Worm (Caenorhabditis elegans): ENCODE results near the gene F13H8.12.

F13H8.12 gene

DNA sequence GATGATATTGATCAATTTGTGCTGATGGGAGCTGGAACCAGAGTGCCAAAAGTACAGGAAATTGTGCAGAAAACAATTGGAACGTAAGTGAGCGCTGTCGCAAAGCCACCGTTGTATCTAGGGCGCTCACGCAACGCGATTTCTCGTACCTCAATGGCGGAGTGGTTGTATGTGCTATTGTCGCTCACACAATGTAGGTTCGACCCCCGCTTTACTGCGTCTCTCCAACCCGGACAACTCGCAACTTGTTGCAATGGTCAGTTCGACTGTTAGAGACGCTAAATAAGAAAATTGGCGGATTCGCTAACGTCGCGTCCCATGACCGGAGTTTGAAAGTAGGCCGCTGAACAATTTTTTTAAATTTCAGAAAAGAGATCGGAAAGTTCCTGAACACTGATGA, 13.8 kb upstream of the F13H8.12 start (continued):
- peak; percentile 51; the same call in 1 of the 2 replicates for TF ChIP-seq zfp-3 (GFP tag; conservative IDR thresholded peaks at IDR 0.05)
- no peak for TF ChIP-seq aly-2 (tag; optimal IDR thresholded peaks at IDR 0.05)
- peak in 1 of 2 experiments; percentile 69; a peak in 1 of 4 replicates for TF ChIP-seq madf-5 (GFP tag; IDR thresholded peaks at IDR 0.05)
- peak; percentile 67 for TF ChIP-seq Y5F2A.4 (GFP tag; optimal IDR thresholded peaks at IDR 0.05)
- TF ChIP-seq php-3 (GFP tag; IDR thresholded peaks at IDR 0.05), result peak; percentile 67; the same call in 1 of the 2 replicates
- TF ChIP-seq nhr-28 (tag; optimal IDR thresholded peaks at IDR 0.05), result peak; percentile 3
- TF ChIP-seq skn-1 (tag; optimal IDR thresholded peaks at IDR 0.05), result no peak
- peak; percentile 30 for TF ChIP-seq nhr-48 (tag; optimal IDR thresholded peaks at IDR 0.05)
- TF ChIP-seq cey-2 (tag; optimal IDR thresholded peaks at IDR 0.05; ENCODE audit: borderline replicate concordance, insufficient read depth), result no peak
- TF ChIP-seq unc-39 (tag; optimal IDR thresholded peaks at IDR 0.05), result no peak
- TF ChIP-seq ztf-11 (tag; optimal IDR thresholded peaks at IDR 0.05), result no peak
- TF ChIP-seq nhr-11 (tag; optimal IDR thresholded peaks at IDR 0.05), result no peak
- no peak for TF ChIP-seq F37D6.2 (tag; optimal IDR thresholded peaks at IDR 0.05)
- peak; percentile 40 for TF ChIP-seq dpl-1 (GFP tag; optimal IDR thresholded peaks at IDR 0.05)
- TF ChIP-seq dmd-9 (GFP tag; IDR thresholded peaks at IDR 0.05), result 0 out of 2 replicates have a peak, but pooled peaks have one; percentile 35
- TF ChIP-seq egl-27 (tag; optimal IDR thresholded peaks at IDR 0.05), result no peak
- no peak for TF ChIP-seq nhr-237 (tag; optimal IDR thresholded peaks at IDR 0.05)
- no peak for TF ChIP-seq mdl-1 (tag; optimal IDR thresholded peaks at IDR 0.05)
- TF ChIP-seq lin-29 (GFP tag; IDR thresholded peaks at IDR 0.05), result no peak
- TF ChIP-seq attf-4 (tag; optimal IDR thresholded peaks at IDR 0.05), result no peak
- peak; percentile 59 for TF ChIP-seq aha-1 (tag)
- no peak for TF ChIP-seq nhr-102 (tag; optimal IDR thresholded peaks at IDR 0.05)
- TF ChIP-seq hmg-1.1 (GFP tag; IDR thresholded peaks at IDR 0.05), result peak; percentile 58
- TF ChIP-seq nhr-77 (tag; optimal IDR thresholded peaks at IDR 0.05), result no peak
- TF ChIP-seq T20F7.1 (GFP tag; optimal IDR thresholded peaks at IDR 0.05), result no peak
- TF ChIP-seq nhr-42 (GFP tag; IDR thresholded peaks at IDR 0.05), result no peak
- peak; percentile 31 for TF ChIP-seq rbr-2 (tag; optimal IDR thresholded peaks at IDR 0.05)
- TF ChIP-seq F26F4.8 (GFP tag; conservative IDR thresholded peaks at IDR 0.05), result no peak; the same call in 1 of the 2 replicates
- TF ChIP-seq vab-7 (GFP tag; IDR thresholded peaks at IDR 0.05), result no peak; the same call in 1 of the 2 replicates
- TF ChIP-seq daf-12 (tag; optimal IDR thresholded peaks at IDR 0.05), result no peak
- TF ChIP-seq tag-97 (GFP tag; IDR thresholded peaks at IDR 0.05), result no peak
- TF ChIP-seq egl-43 (GFP tag; IDR thresholded peaks at IDR 0.05), result no peak
- no peak for TF ChIP-seq daf-8 (GFP tag; IDR thresholded peaks at IDR 0.05)
- 0 out of 2 replicates have a peak, but pooled peaks have one; percentile 36 for TF ChIP-seq ctbp-1 (GFP tag; IDR thresholded peaks at IDR 0.05)
- no peak for TF ChIP-seq ZK546.5 (tag; optimal IDR thresholded peaks at IDR 0.05)
- no peak for TF ChIP-seq ztf-7 (tag; optimal IDR thresholded peaks at IDR 0.05)
- TF ChIP-seq lin-13 (GFP tag; optimal IDR thresholded peaks at IDR 0.05), result no peak
- TF ChIP-seq fkh-10 (GFP tag; optimal IDR thresholded peaks at IDR 0.05), result no peak
- TF ChIP-seq lim-7 (GFP tag; IDR thresholded peaks at IDR 0.05), result peak; percentile 70
- TF ChIP-seq sdz-12 (GFP tag; optimal IDR thresholded peaks at IDR 0.05), result no peak
- no peak for TF ChIP-seq zag-1 (tag; optimal IDR thresholded peaks at IDR 0.05)
- peak; percentile 73 for TF ChIP-seq mes-2 (tag; optimal IDR thresholded peaks at IDR 0.05; ENCODE audit: poor library complexity, severe bottlenecking)
- peak in 1 of 2 experiments; percentile 35 for TF ChIP-seq lsy-2 (tag; optimal IDR thresholded peaks at IDR 0.05)
- TF ChIP-seq ceh-62 (tag; optimal IDR thresholded peaks at IDR 0.05), result no peak
- TF ChIP-seq hlh-11 (tag; optimal IDR thresholded peaks at IDR 0.05), result peak; percentile 34
- TF ChIP-seq zip-2 (tag; optimal IDR thresholded peaks at IDR 0.05), result no peak
- TF ChIP-seq Y75B8A.6 (GFP tag; IDR thresholded peaks at IDR 0.05), result no peak
- no peak for TF ChIP-seq snpc-4 (tag; optimal IDR thresholded peaks at IDR 0.05)
- no peak for TF ChIP-seq ceh-44 (GFP tag; IDR thresholded peaks at IDR 0.05)
- TF ChIP-seq unc-130 (GFP tag; optimal IDR thresholded peaks at IDR 0.05), result peak; percentile 13
- TF ChIP-seq dmd-8 (GFP tag; IDR thresholded peaks at IDR 0.05), result peak; percentile 78
- TF ChIP-seq Y48G9A.11 (GFP tag; IDR thresholded peaks at IDR 0.05), result no peak
- TF ChIP-seq ces-1 (GFP tag; optimal IDR thresholded peaks at IDR 0.05), result no peak

All from whole organism, L4 larva.